ENCODE assay signal across 3 worm cellular contexts in genomic region chrIII:4335614-4336013, ce11.
TF ChIP-seq lines count a peak whose summit lies in the region.

No protein-coding gene starts in this region.

TF ChIP-seq in whole organism, L1 larva, 84 proteins besides CTCF, POLR2A, EP300 and RAD21 (continued from another document):
- TF ChIP-seq ceh-82 (tag; optimal IDR thresholded peaks at IDR 0.05; lab: Kevin White, UChicago): peak in 2 of 3 experiments; percentile 36 to 41
- no peak for TF ChIP-seq elt-2 (tag; optimal IDR thresholded peaks at IDR 0.05; lab: Kevin White, UChicago)
- TF ChIP-seq hpl-2 (GFP tag; optimal IDR thresholded peaks at IDR 0.05; lab: Kevin White, UChicago): no peak
- peak; percentile 34 for TF ChIP-seq nhr-71 (tag; optimal IDR thresholded peaks at IDR 0.05; lab: Kevin White, UChicago)
- peak; percentile 31 for TF ChIP-seq swsn-7 (tag; optimal IDR thresholded peaks at IDR 0.05; lab: Kevin White, UChicago)
- peak; percentile 7 for TF ChIP-seq blmp-1 (tag; optimal IDR thresholded peaks at IDR 0.05; lab: Kevin White, UChicago)
- peak; percentile 40 for TF ChIP-seq nhr-47 (tag; optimal IDR thresholded peaks at IDR 0.05; lab: Kevin White, UChicago)
- TF ChIP-seq dpl-1 (GFP tag; optimal IDR thresholded peaks at IDR 0.05; lab: Kevin White, UChicago): peak in 1 of 3 experiments; percentile 8
- TF ChIP-seq isw-1 (GFP tag; IDR thresholded peaks at IDR 0.05; lab: Robert Waterston, UW): peak; percentile 39; the same call in 1 of the 2 replicates
- TF ChIP-seq ztf-11 (tag; optimal IDR thresholded peaks at IDR 0.05; lab: Kevin White, UChicago): peak in 1 of 2 experiments; percentile 25
- peak; percentile 86 for TF ChIP-seq lin-14 (GFP tag; optimal IDR thresholded peaks at IDR 0.05; lab: Kevin White, UChicago)

TF ChIP-seq in whole organism, L2 larva, 48 proteins besides CTCF, POLR2A, EP300 and RAD21 (continued from another document):
- TF ChIP-seq C34F6.9 (tag; optimal IDR thresholded peaks at IDR 0.05; lab: Kevin White, UChicago): peak; percentile 64
- TF ChIP-seq nhr-25 (tag; optimal IDR thresholded peaks at IDR 0.05; lab: Kevin White, UChicago): no peak
- no peak for TF ChIP-seq lin-39 (tag; optimal IDR thresholded peaks at IDR 0.05; lab: Kevin White, UChicago)
- TF ChIP-seq fos-1 (tag; optimal IDR thresholded peaks at IDR 0.05; lab: Kevin White, UChicago): no peak
- peak; percentile 48 for TF ChIP-seq F13H6.1 (tag; optimal IDR thresholded peaks at IDR 0.05; lab: Kevin White, UChicago)
- no peak for TF ChIP-seq nhr-237 (tag; optimal IDR thresholded peaks at IDR 0.05; lab: Kevin White, UChicago)
- TF ChIP-seq nhr-21 (tag; optimal IDR thresholded peaks at IDR 0.05; lab: Kevin White, UChicago): no peak
- TF ChIP-seq mdl-1 (tag; optimal IDR thresholded peaks at IDR 0.05; lab: Kevin White, UChicago): no peak
- no peak for TF ChIP-seq blmp-1 (tag; optimal IDR thresholded peaks at IDR 0.05; lab: Kevin White, UChicago; ENCODE audit: insufficient read depth)
- TF ChIP-seq lin-13 (GFP tag; optimal IDR thresholded peaks at IDR 0.05; lab: Kevin White, UChicago): no peak
- no peak for TF ChIP-seq sma-9 (GFP tag; optimal IDR thresholded peaks at IDR 0.05; lab: Kevin White, UChicago)
- TF ChIP-seq sma-9 (tag; optimal IDR thresholded peaks at IDR 0.05; lab: Kevin White, UChicago): no peak
- TF ChIP-seq lin-11 (tag; optimal IDR thresholded peaks at IDR 0.05; lab: Kevin White, UChicago): no peak
- no peak for TF ChIP-seq nhr-6 (tag; optimal IDR thresholded peaks at IDR 0.05; lab: Kevin White, UChicago)
- no peak for TF ChIP-seq ama-1 (optimal IDR thresholded peaks at IDR 0.05; lab: Kevin White, UChicago)
- no peak for TF ChIP-seq ztf-1 (GFP tag; conservative IDR thresholded peaks at IDR 0.05; lab: Robert Waterston, UW)
- TF ChIP-seq ceh-16 (tag; optimal IDR thresholded peaks at IDR 0.05; lab: Kevin White, UChicago): no peak
- TF ChIP-seq nhr-77 (tag; optimal IDR thresholded peaks at IDR 0.05; lab: Kevin White, UChicago): no peak

TF ChIP-seq in whole organism, L4 larva, 104 proteins besides CTCF, POLR2A, EP300 and RAD21 (continued from another document):
- peak in 1 of 2 experiments; percentile 42 for TF ChIP-seq unc-62 (GFP tag; optimal IDR thresholded peaks at IDR 0.05 in 1 of 2; lab: Kevin White, UChicago)
- TF ChIP-seq unc-62 (tag; optimal IDR thresholded peaks at IDR 0.05; lab: Kevin White, UChicago): no peak
- no peak for TF ChIP-seq nhr-11 (tag; optimal IDR thresholded peaks at IDR 0.05; lab: Kevin White, UChicago)
- peak; percentile 54 for TF ChIP-seq rbr-2 (tag; optimal IDR thresholded peaks at IDR 0.05; lab: Kevin White, UChicago)
- TF ChIP-seq hlh-11 (tag; optimal IDR thresholded peaks at IDR 0.05; lab: Kevin White, UChicago): peak; percentile 0
